Fruit fly (Drosophila melanogaster) whole organism, embryonic: ENCODE data around the gene CG43085.

Source experiments
- CG1024 ChIP-seq: fragments of 200-800 bp; sonication (Bioruptor generic); IDR thresholded peaks from 2 replicates; pipeline ENCODE4 v1.3.6; 2022; ENCODE audit warnings: missing biosample characterization, missing genetic modification characterization
- CG10366 ChIP-seq: fragments of 200-800 bp; sonication (Bioruptor generic); IDR thresholded peaks from 2 replicates; pipeline ENCODE4 v1.3.6; 2022; ENCODE audit warnings: missing biosample characterization, missing genetic modification characterization
- CG14667 ChIP-seq: fragments of 200-800 bp; sonication (Bioruptor generic); IDR thresholded peaks from 2 replicates; pipeline ENCODE4 v1.3.6; 2022; ENCODE audit warnings: missing biosample characterization, missing genetic modification characterization
- CG3163 ChIP-seq: fragments of 200-800 bp; sonication (Bioruptor generic); optimal IDR thresholded peaks from 3 replicates; lab custom pipeline; 2016; ENCODE audit warnings: missing biosample characterization, missing genetic modification characterization
- CG6854 ChIP-seq: fragments of 200-800 bp; sonication (Bioruptor generic); optimal IDR thresholded peaks from 3 replicates; lab custom pipeline; 2017; ENCODE audit warnings: missing biosample characterization, mild to moderate bottlenecking, missing genetic modification characterization
- Myb ChIP-seq: fragments of 200-800 bp; sonication (Bioruptor generic); optimal IDR thresholded peaks from 2 replicates; lab custom pipeline; 2016; ENCODE audit warnings: missing biosample characterization, missing genetic modification characterization
- lilli ChIP-seq: fragments of 200-800 bp; sonication (Bioruptor generic); optimal IDR thresholded peaks from 3 replicates; lab custom pipeline; 2016; ENCODE audit warnings: missing biosample characterization, missing genetic modification characterization
- lola ChIP-seq, 3 experiments: fragments of >200 bp in 2 of 3; fragments of 200-800 bp in 1 of 3; sonication (Bioruptor generic) in 1 of 3; optimal IDR thresholded peaks; 2 replicates each; lab custom pipeline; 2017 to 2019; ENCODE audit warnings: missing biosample characterization in 3 of 3, missing genetic modification characterization in 3 of 3, mild to moderate bottlenecking in 1 of 3, moderate library complexity in 1 of 3
- rib ChIP-seq: fragments of 200-800 bp; sonication (Bioruptor generic); IDR thresholded peaks from 2 replicates; pipeline ENCODE4 v1.3.6; 2022; ENCODE audit warnings: missing biosample characterization, missing genetic modification characterization
- tna ChIP-seq: fragments of 200-800 bp; sonication (Bioruptor generic); IDR thresholded peaks from 2 replicates; pipeline ENCODE4 v1.3.6; 2022; ENCODE audit warnings: missing biosample characterization, missing genetic modification characterization; ENCODE audit not compliant: partially characterized antibody

DNA sequence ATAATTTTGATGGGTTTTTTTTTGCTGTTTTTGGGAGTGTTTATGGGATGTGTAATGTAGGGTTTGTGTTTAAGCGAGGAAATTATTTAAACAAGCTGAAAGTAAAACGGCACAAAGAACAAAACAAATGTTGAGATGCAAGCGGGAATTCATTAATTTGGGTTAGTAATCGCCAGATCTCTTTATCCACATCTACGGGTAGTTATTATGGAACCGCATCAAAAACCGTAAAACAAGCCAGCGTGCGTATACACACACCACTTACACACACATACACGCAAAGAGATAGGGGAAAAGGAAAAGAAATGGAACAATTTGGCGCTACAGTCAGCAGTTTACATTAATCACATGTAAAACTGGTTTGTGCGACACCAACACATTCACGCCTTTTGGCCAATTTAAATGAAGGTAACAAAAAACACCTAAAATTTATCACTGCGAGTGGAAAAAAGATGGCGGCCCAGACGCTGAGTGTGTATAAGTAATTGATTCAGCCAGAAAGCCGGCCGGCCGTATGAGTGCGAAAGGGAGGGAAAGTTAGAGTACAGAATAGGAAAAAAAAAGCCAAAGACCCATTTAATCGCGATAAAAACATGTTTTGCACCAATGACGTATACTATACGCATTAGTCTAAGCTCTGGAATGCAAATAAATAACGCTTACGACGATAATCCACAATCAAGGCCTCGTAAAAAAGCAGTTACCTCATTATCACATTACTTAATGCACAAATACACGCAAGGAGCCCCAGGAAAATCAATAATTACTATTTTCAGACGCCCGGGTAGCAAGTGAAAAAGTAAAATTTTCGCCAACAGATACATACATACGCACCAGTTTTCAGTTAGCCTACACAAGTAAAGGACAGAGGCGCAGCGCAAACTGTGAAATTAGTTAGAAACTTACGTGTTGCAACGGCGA is 2.3 kb downstream of the CG43085 start:
- no peak for TF ChIP-seq CG14667 (GFP tag; lab: Robert Waterston, UW)
- no peak for TF ChIP-seq lilli (GFP tag; lab: Kevin White, UChicago)
- no peak for TF ChIP-seq CG3163
- TF ChIP-seq lola (GFP tag; optimal IDR thresholded peaks at IDR 0.05; lab: Kevin White, UChicago): no peak
- TF ChIP-seq tna (GFP tag; lab: Robert Waterston, UW): no peak
- peak; percentile 55; the same call in 1 of the 2 replicates for TF ChIP-seq rib (GFP tag; lab: Robert Waterston, UW)
- TF ChIP-seq CG10366 (GFP tag; lab: Robert Waterston, UW): no peak
- TF ChIP-seq CG6854 (GFP tag; lab: Kevin White, UChicago): peak; percentile 19
- TF ChIP-seq CG1024 (GFP tag; lab: Robert Waterston, UW): no peak
- no peak for TF ChIP-seq Myb (GFP tag; lab: Kevin White, UChicago)
